Fruit fly (Drosophila melanogaster) whole organism, embryonic: ENCODE data around the gene path.
A peak's percentile ranks its signal among the peaks of the same experiment; 100 is the strongest.

Source experiments
- Abd-B ChIP-seq: fragments of 200-800 bp; sonication (Bioruptor generic); optimal IDR thresholded peaks from 2 replicates; lab custom pipeline; 2018; ENCODE audit warnings: missing biosample characterization, mild to moderate bottlenecking, missing genetic modification characterization, moderate library complexity
- Adf1 ChIP-seq: fragments of 200-800 bp; sonication (Bioruptor generic); IDR thresholded peaks from 2 replicates; pipeline ENCODE4 v1.3.6; 2022; ENCODE audit warnings: missing biosample characterization, missing genetic modification characterization
- Antp ChIP-seq: fragments of 200-800 bp; sonication (Bioruptor generic); optimal IDR thresholded peaks from 3 replicates; lab custom pipeline; 2016; ENCODE audit warnings: missing biosample characterization, missing genetic modification characterization
- Atf3 ChIP-seq: fragments of 200-800 bp; sonication (Bioruptor generic); optimal IDR thresholded peaks from 3 replicates; lab custom pipeline; 2016; ENCODE audit warnings: missing biosample characterization, missing genetic modification characterization
- Bteb2 ChIP-seq: fragments of 200-800 bp; sonication (Bioruptor generic); optimal IDR thresholded peaks from 2 replicates; lab custom pipeline; 2016; ENCODE audit warnings: missing biosample characterization, missing genetic modification characterization
- CG10209 ChIP-seq: fragments of 200-800 bp; sonication (Bioruptor generic); optimal IDR thresholded peaks from 3 replicates; lab custom pipeline; 2017; ENCODE audit warnings: missing biosample characterization, mild to moderate bottlenecking, missing genetic modification characterization, missing genetic modification reagents
- CG10979 ChIP-seq: fragments of 200-800 bp; sonication (Bioruptor generic); optimal IDR thresholded peaks from 2 replicates; lab custom pipeline; 2018; ENCODE audit warnings: missing biosample characterization, mild to moderate bottlenecking, missing genetic modification characterization, moderate library complexity
- CG11093 ChIP-seq: fragments of 200-800 bp; sonication (Bioruptor generic); IDR thresholded peaks from 3 replicates; pipeline ENCODE4 v1.3.6; 2022; ENCODE audit warnings: missing biosample characterization, missing genetic modification characterization
- CG11456 ChIP-seq: fragments of 200-800 bp; sonication (Bioruptor generic); IDR thresholded peaks from 3 replicates; pipeline ENCODE4 v1.3.6; 2022; ENCODE audit warnings: missing biosample characterization, missing genetic modification characterization
- CG12071 ChIP-seq: fragments of 200-800 bp; sonication (Bioruptor generic); optimal IDR thresholded peaks from 3 replicates; lab custom pipeline; 2018; ENCODE audit warnings: missing biosample characterization, mild to moderate bottlenecking, missing genetic modification characterization
- CG12744 ChIP-seq: fragments of 200-800 bp; sonication (Bioruptor generic); optimal IDR thresholded peaks from 2 replicates; lab custom pipeline; 2016; ENCODE audit warnings: missing biosample characterization, missing genetic modification characterization
- CG12769 ChIP-seq: fragments of 200-800 bp; sonication (Bioruptor generic); optimal IDR thresholded peaks from 2 replicates; lab custom pipeline; 2019; ENCODE audit warnings: missing biosample characterization, mild to moderate bottlenecking, missing genetic modification characterization, moderate library complexity
- CG13296 ChIP-seq: fragments of 200-800 bp; sonication (Bioruptor generic); optimal IDR thresholded peaks from 3 replicates; lab custom pipeline; 2018; ENCODE audit warnings: missing biosample characterization, mild to moderate bottlenecking, missing genetic modification characterization
- CG14014 ChIP-seq: fragments of 200-800 bp; sonication (Bioruptor generic); IDR thresholded peaks from 2 replicates; pipeline ENCODE4 v1.3.6; 2022; ENCODE audit warnings: missing biosample characterization, missing genetic modification characterization
- CG14710 ChIP-seq: fragments of 200-800 bp; sonication (Bioruptor generic); optimal IDR thresholded peaks from 3 replicates; lab custom pipeline; 2019; ENCODE audit warnings: missing biosample characterization, mild to moderate bottlenecking, missing genetic modification characterization, moderate library complexity
- CG15601 ChIP-seq: fragments of 200-800 bp; sonication (Bioruptor generic); optimal IDR thresholded peaks from 3 replicates; lab custom pipeline; 2019; ENCODE audit warnings: missing biosample characterization, mild to moderate bottlenecking, missing genetic modification characterization, moderate library complexity
- CG1602 ChIP-seq: fragments of 200-800 bp; sonication (Bioruptor generic); optimal IDR thresholded peaks from 3 replicates; lab custom pipeline; 2016; ENCODE audit warnings: missing biosample characterization, missing genetic modification characterization
- CG16863 ChIP-seq: fragments of 200-800 bp; sonication (Bioruptor generic); optimal IDR thresholded peaks from 3 replicates; lab custom pipeline; 2016; ENCODE audit warnings: missing biosample characterization, missing genetic modification characterization
- CG17385 ChIP-seq: fragments of 200-800 bp; sonication (Bioruptor generic); optimal IDR thresholded peaks from 3 replicates; lab custom pipeline; 2018; ENCODE audit warnings: missing biosample characterization, mild to moderate bottlenecking, missing genetic modification characterization
- CG30020 ChIP-seq: fragments of 200-800 bp; optimal IDR thresholded peaks from 2 replicates; lab custom pipeline; 2019; ENCODE audit warnings: missing biosample characterization, mild to moderate bottlenecking, missing genetic modification characterization, moderate library complexity
- CG3163 ChIP-seq: fragments of 200-800 bp; sonication (Bioruptor generic); optimal IDR thresholded peaks from 3 replicates; lab custom pipeline; 2016; ENCODE audit warnings: missing biosample characterization, missing genetic modification characterization
- CG34422 ChIP-seq: fragments of 200-800 bp; sonication (Bioruptor generic); IDR thresholded peaks from 3 replicates; pipeline ENCODE4 v1.3.6; 2022; ENCODE audit warnings: missing biosample characterization, missing genetic modification characterization
- CG42726 ChIP-seq: fragments of 200-800 bp; sonication (Bioruptor generic); IDR thresholded peaks from 2 replicates; pipeline ENCODE4 v1.3.6; 2022; ENCODE audit warnings: missing biosample characterization, missing genetic modification characterization; ENCODE audit not compliant: partially characterized antibody
- CG4282 ChIP-seq: fragments of 200-800 bp; sonication (Bioruptor generic); optimal IDR thresholded peaks from 2 replicates; lab custom pipeline; 2016; ENCODE audit warnings: missing biosample characterization, missing genetic modification characterization
- CG4730 ChIP-seq: fragments of 200-800 bp; sonication (Bioruptor generic); IDR thresholded peaks from 2 replicates; pipeline ENCODE4 v1.3.6; 2022; ENCODE audit warnings: missing biosample characterization, missing genetic modification characterization
- CG4854 ChIP-seq: fragments of 200-800 bp; sonication (Bioruptor generic); optimal IDR thresholded peaks from 2 replicates; lab custom pipeline; 2016; ENCODE audit warnings: missing biosample characterization, missing genetic modification characterization, inconsistent platforms
- CG8290 ChIP-seq, 3 experiments: fragments of 200-800 bp; sonication (Bioruptor generic); optimal IDR thresholded peaks; 2 replicates each; lab custom pipeline; 2016 to 2019; ENCODE audit warnings: missing biosample characterization in 3 of 3, missing genetic modification characterization in 3 of 3, mild to moderate bottlenecking in 2 of 3, moderate library complexity in 1 of 3
- CG9817 ChIP-seq: fragments of 200-800 bp; sonication (Bioruptor generic); optimal IDR thresholded peaks from 2 replicates; lab custom pipeline; 2018; ENCODE audit warnings: missing biosample characterization, mild to moderate bottlenecking, missing genetic modification characterization, moderate library complexity
- CoRest ChIP-seq: fragments of 200-800 bp; sonication (Bioruptor generic); optimal IDR thresholded peaks from 3 replicates; lab custom pipeline; 2018; ENCODE audit warnings: missing biosample characterization, mild to moderate bottlenecking, missing genetic modification characterization, moderate library complexity
- Lhr ChIP-seq: fragments of 200-800 bp; sonication (Bioruptor generic); optimal IDR thresholded peaks from 3 replicates; lab custom pipeline; 2017; ENCODE audit warnings: mild to moderate bottlenecking, missing biosample characterization, missing genetic modification reagents, missing genetic modification characterization
- Max ChIP-seq: fragments of 200-800 bp; sonication (Bioruptor generic); optimal IDR thresholded peaks from 2 replicates; lab custom pipeline; 2016; ENCODE audit warnings: missing biosample characterization, mild to moderate bottlenecking, missing genetic modification characterization
- Meics ChIP-seq: fragments of 200-800 bp; sonication (Bioruptor generic); optimal IDR thresholded peaks from 2 replicates; lab custom pipeline; 2017; ENCODE audit warnings: missing biosample characterization, mild to moderate bottlenecking, missing genetic modification characterization
- NC2β ChIP-seq: fragments of 200-800 bp; sonication (Bioruptor generic); optimal IDR thresholded peaks from 2 replicates; lab custom pipeline; 2016; ENCODE audit warnings: missing biosample characterization, missing genetic modification characterization
- Pdp1 ChIP-seq, 2 experiments: fragments of 200-800 bp; sonication (Bioruptor generic); optimal IDR thresholded peaks; 3 replicates each; lab custom pipeline; 2016; ENCODE audit warnings: missing biosample characterization in 2 of 2, missing genetic modification characterization in 2 of 2, mild to moderate bottlenecking in 1 of 2, moderate library complexity in 1 of 2
- Scr ChIP-seq: fragments of 200-800 bp; sonication (Bioruptor generic); IDR thresholded peaks from 2 replicates; pipeline ENCODE4 v1.3.6; 2022; ENCODE audit warnings: missing biosample characterization, missing genetic modification characterization; ENCODE audit not compliant: partially characterized antibody
- Trl ChIP-seq, 3 experiments: fragments of >200 bp in 2 of 3; fragments of 200-800 bp in 1 of 3; sonication (Bioruptor generic) in 1 of 3; optimal IDR thresholded peaks; 2 replicates in 1 of 3; 3 replicates in 2 of 3; lab custom pipeline; 2016 to 2017; ENCODE audit warnings: missing biosample characterization in 1 of 3, missing genetic modification characterization in 1 of 3
- ash1 ChIP-seq: fragments of 200-800 bp; sonication (Bioruptor generic); optimal IDR thresholded peaks from 2 replicates; lab custom pipeline; 2018; ENCODE audit warnings: missing biosample characterization, mild to moderate bottlenecking, missing genetic modification characterization
- ato ChIP-seq: fragments of 200-800 bp; sonication (Bioruptor generic); IDR thresholded peaks from 2 replicates; pipeline ENCODE4 v1.3.6; 2022; ENCODE audit warnings: missing biosample characterization, missing genetic modification characterization; ENCODE audit not compliant: partially characterized antibody
- disco-r ChIP-seq: fragments of 200-800 bp; sonication (Bioruptor generic); optimal IDR thresholded peaks from 2 replicates; lab custom pipeline; 2016; ENCODE audit warnings: missing biosample characterization, missing genetic modification characterization
- ftz-f1 ChIP-seq: fragments of 200-800 bp; sonication (Bioruptor generic); optimal IDR thresholded peaks from 2 replicates; lab custom pipeline; 2016; ENCODE audit warnings: missing biosample characterization, missing genetic modification characterization
- hb ChIP-seq: fragments of 200-800 bp; sonication (Bioruptor generic); IDR thresholded peaks from 3 replicates; pipeline ENCODE4 v1.3.6; 2022; ENCODE audit warnings: missing biosample characterization, missing genetic modification characterization; ENCODE audit not compliant: partially characterized antibody
- her ChIP-seq: fragments of 200-800 bp; sonication (Bioruptor generic); optimal IDR thresholded peaks from 2 replicates; lab custom pipeline; 2016; ENCODE audit warnings: missing biosample characterization, missing genetic modification characterization
- pita ChIP-seq: fragments of 200-800 bp; sonication (Bioruptor generic); optimal IDR thresholded peaks from 2 replicates; lab custom pipeline; 2017; ENCODE audit warnings: missing biosample characterization, mild to moderate bottlenecking, missing genetic modification characterization
- shn ChIP-seq: fragments of 200-800 bp; sonication (Bioruptor generic); optimal IDR thresholded peaks from 3 replicates; lab custom pipeline; 2016; ENCODE audit warnings: missing biosample characterization, missing genetic modification characterization
- tap ChIP-seq: fragments of 200-800 bp; optimal IDR thresholded peaks from 3 replicates; lab custom pipeline; 2019; ENCODE audit warnings: missing biosample characterization, mild to moderate bottlenecking, missing genetic modification characterization, moderate library complexity
- twi ChIP-seq: fragments of 200-800 bp; optimal IDR thresholded peaks from 2 replicates; lab custom pipeline; 2019; ENCODE audit warnings: missing biosample characterization, mild to moderate bottlenecking, missing genetic modification characterization, moderate library complexity
- unpg ChIP-seq: fragments of 200-800 bp; sonication (Bioruptor generic); optimal IDR thresholded peaks from 3 replicates; lab custom pipeline; 2018; ENCODE audit warnings: missing biosample characterization, mild to moderate bottlenecking, missing genetic modification characterization, moderate library complexity
- vvl ChIP-seq: fragments of 200-800 bp; sonication (Bioruptor generic); IDR thresholded peaks from 2 replicates; pipeline ENCODE4 v1.3.6; 2022; ENCODE audit warnings: missing biosample characterization, missing genetic modification characterization

The path gene

dm6 chr3L:9505007-9505712 is at the start of gene path (continued):
- TF ChIP-seq ato (GFP tag; lab: Robert Waterston, UW) (no peak), hb (GFP tag; lab: Robert Waterston, UW) (no peak), Max (GFP tag; lab: Kevin White, UChicago) (peak; percentile 43), Adf1 (GFP tag; lab: Robert Waterston, UW) (0 out of 2 replicates have a peak, but pooled peaks have one; percentile 16), CG4282 (GFP tag; lab: Kevin White, UChicago) (peak; percentile 38), CoRest (peak; percentile 19), pita (GFP tag; lab: Kevin White, UChicago) (no peak), Bteb2 (GFP tag; lab: Kevin White, UChicago) (no peak), Scr (no peak), CG11093 (GFP tag; lab: Robert Waterston, UW) (no peak), Pdp1 (GFP tag; optimal IDR thresholded peaks at IDR 0.05; lab: Kevin White, UChicago) (peak in 1 of 2 experiments; percentile 34), CG10209 (GFP tag; lab: Kevin White, UChicago) (peak; percentile 37), CG30020 (tag; lab: Kevin White, UChicago) (peak; percentile 14), CG34422 (GFP tag; lab: Robert Waterston, UW) (peak; percentile 60; the same call in 1 of the 3 replicates), tap (tag; lab: Kevin White, UChicago) (peak; percentile 25), CG9817 (tag; lab: Kevin White, UChicago) (no peak), vvl (GFP tag; lab: Robert Waterston, UW) (no peak; the same call in 1 of the 2 replicates), NC2β (no peak), unpg (GFP tag; lab: Kevin White, UChicago) (peak; percentile 8), ftz-f1 (GFP tag; lab: Kevin White, UChicago) (no peak), ash1 (GFP tag; lab: Kevin White, UChicago) (peak; percentile 7), CG10979 (tag; lab: Kevin White, UChicago) (peak; percentile 66), twi (tag; lab: Kevin White, UChicago) (peak; percentile 49), CG13296 (peak; percentile 67), CG16863 (GFP tag; lab: Kevin White, UChicago) (no peak), CG14710 (tag; lab: Kevin White, UChicago) (peak; percentile 66), CG15601 (tag; lab: Kevin White, UChicago) (peak; percentile 28), Antp (no peak), her (GFP tag; lab: Kevin White, UChicago) (no peak), CG12769 (tag; lab: Kevin White, UChicago) (peak; percentile 53), CG8290 (GFP tag; optimal IDR thresholded peaks at IDR 0.05; lab: Kevin White, UChicago) (peak; percentile 26), CG8290 (tag; optimal IDR thresholded peaks at IDR 0.05; lab: Kevin White, UChicago) (peak in 1 of 2 experiments; percentile 77), CG4730 (GFP tag; lab: Robert Waterston, UW) (no peak), CG1602 (GFP tag; lab: Kevin White, UChicago) (no peak), Abd-B (GFP tag; lab: Kevin White, UChicago) (no peak), Atf3 (GFP tag; lab: Kevin White, UChicago) (no peak), CG14014 (peak; percentile 17; the same call in 1 of the 2 replicates), Meics (GFP tag; lab: Kevin White, UChicago) (peak; percentile 66), CG12744 (GFP tag; lab: Kevin White, UChicago) (no peak), CG4854 (GFP tag; lab: Kevin White, UChicago) (peak; percentile 20), shn (GFP tag; lab: Kevin White, UChicago) (no peak), Trl (optimal IDR thresholded peaks at IDR 0.05; lab: Kevin White, UChicago) (peak in 1 of 2 experiments; percentile 43), Trl (GFP tag; optimal IDR thresholded peaks at IDR 0.05; lab: Kevin White, UChicago) (peak; percentile 10), disco-r (GFP tag; lab: Kevin White, UChicago) (no peak), CG17385 (GFP tag; lab: Kevin White, UChicago) (peak; percentile 11), Lhr (GFP tag; lab: Kevin White, UChicago) (no peak), CG42726 (GFP tag; lab: Robert Waterston, UW) (peak; percentile 58; the same call in 1 of the 2 replicates), CG12071 (GFP tag; lab: Kevin White, UChicago) (peak; percentile 19), CG3163 (GFP tag; lab: Kevin White, UChicago) (peak; percentile 54), CG11456 (GFP tag; lab: Robert Waterston, UW) (no peak; the same call in 2 of the 3 replicates)
